Worm (Caenorhabditis elegans) whole organism, L2 larva: Measurements from ENCODE around the gene C07A4.2.

Source experiments
- ama-1 ChIP-seq: fragments of 150-350 bp; optimal IDR thresholded peaks from 2 replicates; lab custom pipeline; 2018; ENCODE audit warnings: inconsistent platforms
- elt-3 ChIP-seq: sonication (generic microtip); optimal IDR thresholded peaks from 2 replicates; lab custom pipeline; 2017; ENCODE audit warnings: missing biosample characterization, missing genetic modification characterization
- fos-1 ChIP-seq: fragments of 150-350 bp; optimal IDR thresholded peaks from 2 replicates; lab custom pipeline; 2014; ENCODE audit warnings: missing biosample characterization, missing genetic modification characterization
- mdl-1 ChIP-seq, 2 experiments: fragments of 150-350 bp in 1 of 2; sonication (generic microtip) in 1 of 2; optimal IDR thresholded peaks; 2 replicates each; lab custom pipeline; 2017; ENCODE audit warnings: missing biosample characterization in 2 of 2, missing genetic modification characterization in 2 of 2
- snpc-4 ChIP-seq: fragments of 150-350 bp; optimal IDR thresholded peaks from 2 replicates; lab custom pipeline; 2014; ENCODE audit warnings: missing biosample characterization, missing genetic modification characterization
- ztf-11 ChIP-seq: sonication (generic microtip); optimal IDR thresholded peaks from 2 replicates; lab custom pipeline; 2017; ENCODE audit warnings: missing biosample characterization, missing genetic modification characterization
- ztf-4 ChIP-seq: fragments of 150-350 bp; optimal IDR thresholded peaks from 2 replicates; lab custom pipeline; 2014; ENCODE audit warnings: missing biosample characterization, missing genetic modification characterization

DNA sequence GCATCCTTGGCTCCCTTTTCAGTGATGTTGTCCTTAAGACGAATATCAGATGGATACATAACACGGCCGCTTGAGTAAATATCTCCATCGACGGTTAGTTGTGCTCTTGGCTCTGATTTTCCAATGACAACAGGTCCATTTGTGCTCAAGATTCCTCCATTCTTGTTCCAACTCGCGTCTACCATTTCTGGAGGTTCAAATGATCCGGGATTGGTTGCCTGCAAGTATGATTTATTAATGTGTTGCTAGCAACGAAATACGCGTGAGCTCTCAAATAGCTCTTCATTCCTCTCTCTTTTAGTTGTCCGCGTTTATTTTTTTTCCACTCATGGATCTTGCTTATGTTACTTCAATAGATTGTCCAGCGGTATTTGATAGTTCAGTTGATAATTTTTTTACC lies 11.7 kb downstream of the C07A4.2 start, which contains the start of gene arrd-28:
- TF ChIP-seq fos-1 (no peak), ztf-11 (tag; lab: Kevin White, UChicago) (no peak), ama-1 (lab: Kevin White, UChicago) (no peak), snpc-4 (no peak), ztf-4 (tag; lab: Kevin White, UChicago) (no peak), elt-3 (tag; lab: Kevin White, UChicago) (no peak), mdl-1 (tag; optimal IDR thresholded peaks at IDR 0.05; lab: Kevin White, UChicago) (no peak)
